Worm (Caenorhabditis elegans) whole organism, midembryonic: ENCODE measurements around the gene bath-19.
"Not testable (repeated sequence)": the region's sequence is repeated elsewhere in the genome, so short reads cannot be mapped to it uniquely, and the experiment has no call there.

Experiments used
- T22C8.4 ChIP-seq: fragments of 200-800 bp; sonication (Bioruptor generic); IDR thresholded peaks from 2 replicates; pipeline ENCODE4 v1.3.6; 2022; ENCODE audit warnings: missing genetic modification characterization, missing compliant biosample characterization
- cog-1 ChIP-seq: sonication (generic microtip); optimal IDR thresholded peaks from 2 replicates; lab custom pipeline; 2016; ENCODE audit warnings: missing genetic modification characterization, missing compliant biosample characterization
- flt-1 ChIP-seq: fragments of 200-800 bp; sonication (Bioruptor generic); IDR thresholded peaks from 2 replicates; pipeline ENCODE4 v1.3.6; 2022; ENCODE audit warnings: missing genetic modification characterization, missing compliant biosample characterization
- klf-2 ChIP-seq: fragments of 200-800 bp; sonication (Bioruptor generic); conservative IDR thresholded peaks from 2 replicates; pipeline ENCODE4 v1.3.6; 2022; ENCODE audit warnings: missing genetic modification reagents, missing genetic modification characterization, missing compliant biosample characterization
- med-1 ChIP-seq: sonication (generic microtip); optimal IDR thresholded peaks from 2 replicates; lab custom pipeline; 2017; ENCODE audit warnings: missing genetic modification characterization, mild to moderate bottlenecking, missing compliant biosample characterization, antibody characterized with exemption, missing genetic modification reagents; ENCODE audit not compliant: insufficient read depth
- ref-1 ChIP-seq: fragments of 200-800 bp; sonication (Bioruptor generic); conservative IDR thresholded peaks from 2 replicates; pipeline ENCODE4 v1.3.6; 2022; ENCODE audit warnings: missing genetic modification reagents, missing genetic modification characterization, missing compliant biosample characterization
- tab-1 ChIP-seq: fragments of 200-800 bp; sonication (Bioruptor generic); IDR thresholded peaks from 2 replicates; pipeline ENCODE4 v1.3.6; 2022; ENCODE audit warnings: missing genetic modification characterization, missing compliant biosample characterization
- ztf-23 ChIP-seq: fragments of 200-800 bp; sonication (Bioruptor generic); IDR thresholded peaks from 2 replicates; pipeline ENCODE4 v1.3.6; 2022; ENCODE audit warnings: missing genetic modification reagents, missing genetic modification characterization, missing compliant biosample characterization
- ztf-29 ChIP-seq: fragments of 200-800 bp; sonication (Bioruptor generic); IDR thresholded peaks from 2 replicates; pipeline ENCODE4 v1.3.6; 2022; ENCODE audit warnings: missing genetic modification reagents, missing genetic modification characterization, missing compliant biosample characterization

bath-19 gene

ce11 chrII:2064497-2064896 is 25.3 kb upstream of the bath-19 start, which contains the start of gene fbxb-6:
Gene fbxb-6, plus strand, starts transcription at chrII:2064797.
- TF ChIP-seq med-1 (GFP tag; lab: Kevin White, UChicago) (no peak), flt-1 (no peak), tab-1 (no peak), ztf-23 (GFP tag; lab: Robert Waterston, UW) (no peak), ref-1 (GFP tag; lab: Robert Waterston, UW) (no peak), ztf-29 (GFP tag; lab: Robert Waterston, UW) (no peak)

ce11 chrII:2063989-2064388 is 24.8 kb upstream of the bath-19 start, which contains the start of gene F07E5.13:
Gene F07E5.13, minus strand, starts transcription at chrII:2064089.
- TF ChIP-seq ztf-23 (GFP tag; lab: Robert Waterston, UW), result no peak
- no peak for TF ChIP-seq med-1 (GFP tag; lab: Kevin White, UChicago)
- TF ChIP-seq ref-1 (GFP tag; lab: Robert Waterston, UW), result no peak
- TF ChIP-seq klf-2 (GFP tag; lab: Robert Waterston, UW), result no peak
- TF ChIP-seq cog-1 (tag; lab: Kevin White, UChicago), result no peak
- TF ChIP-seq T22C8.4 (GFP tag; lab: Robert Waterston, UW), result no peak
- no peak for TF ChIP-seq tab-1
- no peak for TF ChIP-seq flt-1
- no peak for TF ChIP-seq ztf-29 (GFP tag; lab: Robert Waterston, UW)

ce11 chrII:2058985-2059384 is 19.8 kb upstream of the bath-19 start, which contains the start of gene F07E5.5:
Gene F07E5.5, minus strand, starts transcription at chrII:2059070.
- TF ChIP-seq flt-1 (no peak), ztf-23 (GFP tag; lab: Robert Waterston, UW) (no peak), ref-1 (GFP tag; lab: Robert Waterston, UW) (no peak), klf-2 (GFP tag; lab: Robert Waterston, UW) (no peak), tab-1 (no peak), ztf-29 (GFP tag; lab: Robert Waterston, UW) (no peak), T22C8.4 (GFP tag; lab: Robert Waterston, UW) (no peak), med-1 (GFP tag; lab: Kevin White, UChicago) (no peak), cog-1 (tag; lab: Kevin White, UChicago) (no peak)

- TF ChIP-seq T22C8.4 (GFP tag; lab: Robert Waterston, UW), result no peak
- no peak for TF ChIP-seq med-1 (GFP tag; lab: Kevin White, UChicago)
- no peak for TF ChIP-seq ref-1 (GFP tag; lab: Robert Waterston, UW)
- TF ChIP-seq klf-2 (GFP tag; lab: Robert Waterston, UW), result no peak
- no peak for TF ChIP-seq ztf-23 (GFP tag; lab: Robert Waterston, UW)
- no peak for TF ChIP-seq flt-1
- TF ChIP-seq tab-1, result no peak
- TF ChIP-seq ztf-29 (GFP tag; lab: Robert Waterston, UW), result no peak
- no peak for TF ChIP-seq cog-1 (tag; lab: Kevin White, UChicago)
These were observed 12.2 kb upstream of the bath-19 start, which contains the start of gene fbxb-35 for ce11 chrII:2051372-2051771. Gene fbxb-35, plus strand, starts transcription at chrII:2051672.

ce11 chrII:2046556-2046955 is 7.4 kb upstream of the bath-19 start, which contains the start of gene math-1:
Gene math-1, minus strand, starts transcription at chrII:2046656.
- TF ChIP-seq klf-2 (GFP tag; lab: Robert Waterston, UW); ztf-29 (GFP tag; lab: Robert Waterston, UW); tab-1: not testable (repeated sequence)

ce11 chrII:2045505-2045904 is 6.3 kb upstream of the bath-19 start, which contains the start of gene bath-24:
Gene bath-24, minus strand, starts transcription at chrII:2045605.
- no peak for TF ChIP-seq ztf-23 (GFP tag; lab: Robert Waterston, UW)
- no peak for TF ChIP-seq med-1 (GFP tag; lab: Kevin White, UChicago)
- no peak for TF ChIP-seq flt-1
- no peak for TF ChIP-seq klf-2 (GFP tag; lab: Robert Waterston, UW)
- TF ChIP-seq cog-1 (tag; lab: Kevin White, UChicago), result no peak
- no peak for TF ChIP-seq tab-1
- no peak for TF ChIP-seq ref-1 (GFP tag; lab: Robert Waterston, UW)
- no peak for TF ChIP-seq ztf-29 (GFP tag; lab: Robert Waterston, UW)
- TF ChIP-seq T22C8.4 (GFP tag; lab: Robert Waterston, UW), result no peak

- TF ChIP-seq flt-1 (no peak), ztf-23 (GFP tag; lab: Robert Waterston, UW) (no peak), T22C8.4 (GFP tag; lab: Robert Waterston, UW) (no peak), klf-2 (GFP tag; lab: Robert Waterston, UW) (no peak), cog-1 (tag; lab: Kevin White, UChicago) (no peak), med-1 (GFP tag; lab: Kevin White, UChicago) (no peak), ztf-29 (GFP tag; lab: Robert Waterston, UW) (no peak), tab-1 (no peak), ref-1 (GFP tag; lab: Robert Waterston, UW) (no peak)
These were observed 3.3 kb upstream of the bath-19 start, which contains the start of gene bath-20 for ce11 chrII:2042447-2042846. Gene bath-20, minus strand, starts transcription at chrII:2042547.

- TF ChIP-seq ztf-29 (GFP tag; lab: Robert Waterston, UW) (no peak), klf-2 (GFP tag; lab: Robert Waterston, UW) (no peak), T22C8.4 (GFP tag; lab: Robert Waterston, UW) (no peak), ztf-23 (GFP tag; lab: Robert Waterston, UW) (no peak), med-1 (GFP tag; lab: Kevin White, UChicago) (no peak), flt-1 (no peak)
These were observed 5.9 kb downstream of the bath-19 start, which contains the start of gene F59H6.14 for ce11 chrII:2033286-2033685. Gene F59H6.14, plus strand, starts transcription at chrII:2033586.

- not testable (repeated sequence) for TF ChIP-seq klf-2, ztf-23, T22C8.4 (GFP tag; lab: Robert Waterston, UW)
These were observed 6.9 kb downstream of the bath-19 start, which contains the start of gene btb-4 for ce11 chrII:2032282-2032681. Gene btb-4, plus strand, starts transcription at chrII:2032316.
